Worm (Caenorhabditis elegans) whole organism, L3 larva: ENCODE results near the gene K06A4.6.

Source experiments
- ceh-82 ChIP-seq: fragments of 150-350 bp; optimal IDR thresholded peaks from 2 replicates; lab custom pipeline; 2014; ENCODE audit warnings: missing biosample characterization, missing genetic modification characterization
- daf-12 ChIP-seq: fragments of 150-350 bp; optimal IDR thresholded peaks from 2 replicates; lab custom pipeline; 2014; ENCODE audit warnings: missing biosample characterization, missing genetic modification reagents, missing genetic modification characterization
- egl-27 ChIP-seq: sonication (generic microtip); optimal IDR thresholded peaks from 4 replicates; lab custom pipeline; 2017; ENCODE audit warnings: missing biosample characterization, missing genetic modification reagents, missing genetic modification characterization
- elt-1 ChIP-seq: fragments of 150-350 bp; optimal IDR thresholded peaks from 2 replicates; lab custom pipeline; 2014; ENCODE audit warnings: missing biosample characterization, missing genetic modification characterization
- hmg-11 ChIP-seq: sonication (generic microtip); optimal IDR thresholded peaks from 2 replicates; lab custom pipeline; 2016; ENCODE audit warnings: missing genetic modification characterization, missing compliant biosample characterization
- lin-15B ChIP-seq: fragments of 150-350 bp; optimal IDR thresholded peaks from 2 replicates; lab custom pipeline; 2014; ENCODE audit warnings: missing biosample characterization, missing genetic modification characterization
- lsy-12 ChIP-seq: sonication (generic microtip); optimal IDR thresholded peaks from 2 replicates; lab custom pipeline; 2016; ENCODE audit warnings: mild to moderate bottlenecking, missing genetic modification characterization, missing compliant biosample characterization
- nhr-25 ChIP-seq: sonication (generic microtip); optimal IDR thresholded peaks from 2 replicates; lab custom pipeline; 2017; ENCODE audit warnings: missing biosample characterization, missing genetic modification characterization
- nhr-28 ChIP-seq: fragments of 150-350 bp; optimal IDR thresholded peaks from 2 replicates; lab custom pipeline; 2014; ENCODE audit warnings: missing biosample characterization, missing genetic modification characterization
- pqm-1 ChIP-seq: fragments of 150-350 bp; optimal IDR thresholded peaks from 2 replicates; lab custom pipeline; 2017; ENCODE audit warnings: missing biosample characterization, missing genetic modification characterization, inconsistent platforms
- sea-2 ChIP-seq: fragments of 150-350 bp; sonication (generic microtip); optimal IDR thresholded peaks from 4 replicates; lab custom pipeline; 2014; ENCODE audit warnings: missing biosample characterization, missing genetic modification reagents, missing genetic modification characterization
- skn-1 ChIP-seq: fragments of 150-350 bp; optimal IDR thresholded peaks from 2 replicates; lab custom pipeline; 2014; ENCODE audit warnings: missing biosample characterization, missing genetic modification characterization
- tbx-2 ChIP-seq: sonication (generic microtip); optimal IDR thresholded peaks from 2 replicates; lab custom pipeline; 2016; ENCODE audit warnings: mild to moderate bottlenecking, missing genetic modification characterization, missing compliant biosample characterization
- ztf-11 ChIP-seq: fragments of 150-350 bp; optimal IDR thresholded peaks from 2 replicates; lab custom pipeline; 2014; ENCODE audit warnings: missing biosample characterization, missing genetic modification characterization

- TF ChIP-seq pqm-1 (tag; lab: Kevin White, UChicago): no peak
- TF ChIP-seq lin-15B (tag; lab: Kevin White, UChicago): no peak
- TF ChIP-seq hmg-11 (tag; lab: Kevin White, UChicago): no peak
- no peak for TF ChIP-seq skn-1 (tag; lab: Kevin White, UChicago)
- TF ChIP-seq lsy-12: no peak
- no peak for TF ChIP-seq ztf-11 (tag; lab: Kevin White, UChicago)
- no peak for TF ChIP-seq tbx-2
- TF ChIP-seq sea-2: no peak
- no peak for TF ChIP-seq egl-27 (tag; lab: Kevin White, UChicago)
- TF ChIP-seq daf-12 (tag; lab: Kevin White, UChicago): no peak
- no peak for TF ChIP-seq ceh-82
- no peak for TF ChIP-seq elt-1 (tag; lab: Kevin White, UChicago)
- no peak for TF ChIP-seq nhr-25 (tag; lab: Kevin White, UChicago)
- no peak for TF ChIP-seq nhr-28
Observed at ce11 chrV:9453933-9454332, 26.5 kb downstream of the K06A4.6 start.
